Worm (Caenorhabditis elegans): ENCODE data around the gene ceh-62.

Gene ceh-62

DNA sequence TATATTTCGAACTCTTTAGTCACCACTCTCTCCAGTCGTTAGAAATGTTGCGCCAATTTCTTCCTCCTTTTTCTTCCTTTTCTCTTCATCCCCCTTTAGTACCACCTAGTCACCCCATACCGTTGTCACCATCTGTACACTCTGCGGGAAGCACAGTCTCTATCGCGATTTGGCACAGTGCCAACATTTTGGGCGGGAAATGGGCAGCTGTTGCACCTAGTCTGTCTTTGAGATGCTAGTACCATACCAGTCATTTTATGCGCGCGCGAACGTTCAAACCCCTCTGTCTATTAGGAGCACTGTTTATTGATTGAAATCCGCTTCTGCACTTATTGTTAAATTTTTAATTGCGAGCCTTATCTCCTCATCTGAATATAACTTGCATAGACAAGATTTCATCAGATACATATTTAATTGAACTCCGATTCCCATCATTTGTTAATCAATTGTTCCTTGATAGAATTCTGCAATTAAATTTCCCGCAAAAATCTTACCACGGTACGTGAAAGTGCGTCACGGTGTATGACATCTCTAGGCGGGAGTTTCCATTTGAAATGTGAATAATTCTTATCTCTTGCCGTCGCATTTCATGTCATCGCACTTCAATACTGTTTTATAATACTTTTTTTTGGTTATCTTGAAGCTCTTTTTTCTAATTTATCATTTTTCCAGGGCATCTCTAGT is 20.6 kb upstream of the ceh-62 start, which contains the start of gene cdl-1 (continued):
- peak; percentile 61 for TF ChIP-seq nhr-90 (tag; optimal IDR thresholded peaks at IDR 0.05; ENCODE audit: poor library complexity)
- TF ChIP-seq Y116A8C.19 (tag; optimal IDR thresholded peaks at IDR 0.05; ENCODE audit: borderline replicate concordance): no peak
- peak; percentile 26 for TF ChIP-seq fkh-8 (tag; optimal IDR thresholded peaks at IDR 0.05)

DNA sequence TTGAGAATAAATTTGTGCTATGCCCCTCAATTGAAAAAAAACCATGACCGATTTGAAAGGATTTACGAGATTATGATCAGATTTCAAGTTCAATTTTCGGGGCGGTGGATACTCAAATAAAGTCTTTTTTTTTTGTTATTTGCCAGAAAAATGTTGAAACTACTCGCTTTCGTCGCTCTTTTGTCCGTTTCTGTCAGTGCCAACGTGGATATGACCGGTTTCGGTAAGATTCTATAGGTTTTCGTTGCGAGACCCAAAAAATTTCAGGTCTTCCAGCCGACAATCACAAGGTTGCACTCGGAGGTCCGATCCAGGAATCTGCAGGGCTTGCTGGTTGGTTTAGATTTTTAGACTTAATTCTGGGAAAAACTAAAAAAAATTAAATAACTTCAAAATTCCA is 18.3 kb upstream of the ceh-62 start, which contains the start of gene tag-209:
Gene tag-209, plus strand, starts transcription at position 73 of the 400 bp plus-strand sequence.
- TF ChIP-seq pqm-1 (tag; optimal IDR thresholded peaks at IDR 0.05): no peak
- TF ChIP-seq nhr-84 (tag; optimal IDR thresholded peaks at IDR 0.05): no peak
- no peak for TF ChIP-seq fkh-8 (tag; optimal IDR thresholded peaks at IDR 0.05)
- TF ChIP-seq isw-1 (GFP tag; IDR thresholded peaks at IDR 0.05): no peak
- TF ChIP-seq Y116A8C.19 (tag; optimal IDR thresholded peaks at IDR 0.05; ENCODE audit: borderline replicate concordance): no peak
- TF ChIP-seq vab-15 (tag; optimal IDR thresholded peaks at IDR 0.05): no peak

DNA sequence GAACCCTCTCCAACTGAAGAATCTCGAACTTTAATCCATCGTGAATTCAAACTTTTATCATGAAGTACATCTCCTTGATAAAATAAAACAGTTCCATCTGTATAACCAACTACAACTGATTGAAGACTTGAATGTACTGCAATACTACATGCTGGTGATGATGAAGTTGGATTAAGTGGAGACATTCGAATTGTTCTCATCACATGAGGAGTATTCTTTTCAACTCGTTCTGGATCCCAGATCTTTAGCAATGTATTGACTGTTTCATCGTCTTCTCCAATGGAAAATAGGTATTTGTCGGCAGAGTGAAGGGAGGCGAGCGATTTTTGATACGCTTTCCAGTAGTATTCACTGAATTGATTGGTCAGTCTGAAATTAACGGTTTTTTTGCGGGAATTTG is 12.9 kb upstream of the ceh-62 start:
- TF ChIP-seq egl-13 (tag; optimal IDR thresholded peaks at IDR 0.05) (no peak), nhr-20 (tag; optimal IDR thresholded peaks at IDR 0.05) (no peak), hlh-17 (GFP tag; optimal IDR thresholded peaks at IDR 0.05; ENCODE audit: borderline replicate concordance) (no peak), jun-1 (tag; optimal IDR thresholded peaks at IDR 0.05) (no peak), snu-23 (GFP tag; optimal IDR thresholded peaks at IDR 0.05) (no peak), sox-4 (tag; optimal IDR thresholded peaks at IDR 0.05) (no peak)

DNA sequence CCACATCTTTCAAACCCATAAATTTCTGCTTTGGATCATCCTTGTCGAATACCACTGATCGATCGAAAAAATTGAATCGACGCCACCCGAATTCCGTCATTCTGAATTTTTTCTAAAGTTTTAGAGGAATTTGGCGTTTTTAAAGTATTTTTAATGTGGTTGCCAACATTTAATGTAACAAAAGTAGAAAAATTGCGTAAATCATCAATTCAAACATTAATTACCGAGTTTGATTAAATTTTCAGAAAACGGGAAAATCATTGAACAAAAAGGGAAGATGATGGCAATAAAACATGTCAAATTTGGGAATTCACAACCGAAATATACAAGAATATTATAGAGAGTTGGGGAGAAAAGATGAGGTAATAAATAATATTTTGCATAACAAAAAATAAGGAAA is 12.1 kb upstream of the ceh-62 start, which contains the start of gene vps-11:
Gene vps-11, minus strand, starts transcription at position 101 of the 400 bp plus-strand sequence.
- TF ChIP-seq nhr-19 (GFP tag; conservative IDR thresholded peaks at IDR 0.05) (no peak), C34B4.2 (tag; optimal IDR thresholded peaks at IDR 0.05) (no peak), ceh-88 (GFP tag; IDR thresholded peaks at IDR 0.05) (no peak), unc-98 (GFP tag; IDR thresholded peaks at IDR 0.05) (no peak), ets-5 (GFP tag; IDR thresholded peaks at IDR 0.05) (no peak), lin-39 (tag; optimal IDR thresholded peaks at IDR 0.05) (no peak)

DNA sequence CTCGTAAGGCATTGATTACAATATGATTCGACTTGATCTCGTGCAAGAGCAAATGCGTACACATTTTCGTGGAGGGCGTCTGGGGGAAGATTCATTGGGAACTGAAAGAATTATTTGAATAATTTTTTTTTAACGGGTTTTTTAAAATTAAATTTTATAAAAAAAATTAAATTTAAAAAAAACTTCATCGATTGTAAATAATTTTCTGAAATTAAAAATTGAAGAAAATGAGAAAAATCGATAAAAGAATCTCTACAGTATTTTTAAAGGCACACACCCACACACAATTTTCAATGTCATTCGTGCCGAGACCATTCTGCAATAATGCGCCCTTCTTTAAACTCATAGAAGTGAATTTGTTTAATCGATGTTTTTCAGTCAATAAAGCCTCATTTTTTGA is 9.3 kb upstream of the ceh-62 start, which contains the start of gene set-14:
Gene set-14, minus strand, starts transcription at position 101 of the 400 bp plus-strand sequence.
- no peak for TF ChIP-seq unc-86 (tag; optimal IDR thresholded peaks at IDR 0.05)
- no peak for TF ChIP-seq ztf-4 (tag; optimal IDR thresholded peaks at IDR 0.05)
- no peak for TF ChIP-seq elt-3 (tag; optimal IDR thresholded peaks at IDR 0.05)
- no peak for TF ChIP-seq tlp-1 (tag; optimal IDR thresholded peaks at IDR 0.05)
- TF ChIP-seq fos-1 (tag; optimal IDR thresholded peaks at IDR 0.05): no peak
- TF ChIP-seq egl-27 (tag; optimal IDR thresholded peaks at IDR 0.05): no peak
- no peak for TF ChIP-seq nhr-71 (tag; optimal IDR thresholded peaks at IDR 0.05)
- no peak for TF ChIP-seq rnt-1 (tag; optimal IDR thresholded peaks at IDR 0.05)
- no peak for TF ChIP-seq swsn-7 (tag; optimal IDR thresholded peaks at IDR 0.05)
- no peak for TF ChIP-seq C34B4.2 (tag; optimal IDR thresholded peaks at IDR 0.05)
- no peak for TF ChIP-seq elt-2 (tag; optimal IDR thresholded peaks at IDR 0.05)
- TF ChIP-seq skn-1 (tag; optimal IDR thresholded peaks at IDR 0.05): no peak
- TF ChIP-seq efl-1 (optimal IDR thresholded peaks at IDR 0.05): no peak
- no peak for TF ChIP-seq efl-1 (GFP tag; optimal IDR thresholded peaks at IDR 0.05 in 1 of 2)
- no peak for TF ChIP-seq ets-5 (GFP tag; IDR thresholded peaks at IDR 0.05)
- TF ChIP-seq unc-30 (tag; optimal IDR thresholded peaks at IDR 0.05): no peak
- TF ChIP-seq sox-4 (tag; optimal IDR thresholded peaks at IDR 0.05): no peak
